Worm (Caenorhabditis elegans) whole organism, L4 larva: ENCODE data around the gene mboa-3.

Source experiments
- F37D6.2 ChIP-seq: sonication (generic microtip); optimal IDR thresholded peaks from 2 replicates; lab custom pipeline; 2016; ENCODE audit warnings: mild to moderate bottlenecking, missing genetic modification characterization, missing compliant biosample characterization
- ZK546.5 ChIP-seq, 2 experiments: sonication (generic microtip); optimal IDR thresholded peaks; 2 replicates each; lab custom pipeline; 2017; ENCODE audit warnings: missing biosample characterization in 2 of 2, missing genetic modification characterization in 2 of 2
- hmg-1.1 ChIP-seq: fragments of 200-800 bp; sonication (Bioruptor generic); IDR thresholded peaks from 2 replicates; pipeline ENCODE4 v1.3.6; 2022; ENCODE audit warnings: missing genetic modification reagents, missing genetic modification characterization, missing compliant biosample characterization
- mdl-1 ChIP-seq, 2 experiments: fragments of 150-350 bp in 1 of 2; sonication (generic microtip) in 1 of 2; optimal IDR thresholded peaks; 2 replicates each; lab custom pipeline; 2014 to 2017; ENCODE audit warnings: missing biosample characterization in 2 of 2, missing genetic modification characterization in 2 of 2
- nhr-28 ChIP-seq: fragments of 150-350 bp; optimal IDR thresholded peaks from 2 replicates; lab custom pipeline; 2014; ENCODE audit warnings: missing biosample characterization, missing genetic modification characterization
- pha-4 ChIP-seq, 2 experiments: fragments of 150-350 bp in 1 of 2; fragments of 200-800 bp in 1 of 2; sonication (Bioruptor generic) in 1 of 2; IDR thresholded peaks in 1 of 2; optimal IDR thresholded peaks in 1 of 2; 2 replicates each; pipeline versions ENCODE4 v1.3.6 to Lab custom; 2014 to 2022; ENCODE audit warnings: missing genetic modification characterization in 2 of 2, missing genetic modification reagents in 2 of 2, missing biosample characterization in 1 of 2, missing compliant biosample characterization in 1 of 2
- set-16 ChIP-seq: fragments of 200-800 bp; sonication (Bioruptor generic); IDR thresholded peaks from 2 replicates; pipeline ENCODE4 v1.3.6; 2022; ENCODE audit warnings: missing genetic modification reagents, missing genetic modification characterization, missing compliant biosample characterization
- skn-1 ChIP-seq: fragments of 150-350 bp; optimal IDR thresholded peaks from 2 replicates; lab custom pipeline; 2014; ENCODE audit warnings: missing biosample characterization, missing genetic modification characterization
- snpc-4 ChIP-seq: fragments of 150-350 bp; optimal IDR thresholded peaks from 2 replicates; lab custom pipeline; 2014; ENCODE audit warnings: missing biosample characterization, missing genetic modification characterization
- tra-1 ChIP-seq: fragments of 200-800 bp; sonication (Bioruptor generic); IDR thresholded peaks from 2 replicates; pipeline ENCODE4 v1.3.6; 2022; ENCODE audit warnings: missing genetic modification reagents, missing genetic modification characterization, missing compliant biosample characterization
- unc-130 ChIP-seq: sonication (generic microtip); optimal IDR thresholded peaks from 2 replicates; lab custom pipeline; 2016; ENCODE audit warnings: missing genetic modification reagents, missing genetic modification characterization, missing compliant biosample characterization
- zag-1 ChIP-seq: fragments of 150-350 bp; optimal IDR thresholded peaks from 2 replicates; lab custom pipeline; 2014; ENCODE audit warnings: missing biosample characterization, missing genetic modification characterization

ce11 chrX:5543651-5544050 is 21.0 kb upstream of the mboa-3 start, which contains the start of gene C54G7.1:
- no peak for TF ChIP-seq tra-1 (GFP tag; lab: Robert Waterston, UW)
- no peak for TF ChIP-seq zag-1 (tag; lab: Kevin White, UChicago)
- no peak for TF ChIP-seq snpc-4 (tag; lab: Kevin White, UChicago)
- TF ChIP-seq set-16 (GFP tag; lab: Robert Waterston, UW), result no peak
- TF ChIP-seq unc-130, result no peak
- TF ChIP-seq hmg-1.1 (GFP tag; lab: Robert Waterston, UW), result no peak
- no peak for TF ChIP-seq nhr-28 (tag; lab: Kevin White, UChicago)
- TF ChIP-seq ZK546.5 (tag; optimal IDR thresholded peaks at IDR 0.05; lab: Kevin White, UChicago), result no peak
- no peak for TF ChIP-seq mdl-1 (tag; optimal IDR thresholded peaks at IDR 0.05; lab: Kevin White, UChicago)
- no peak for TF ChIP-seq pha-4 (GFP tag; IDR thresholded peaks at IDR 0.05; lab: Robert Waterston, UW)
- no peak for TF ChIP-seq pha-4 (tag; optimal IDR thresholded peaks at IDR 0.05; lab: Kevin White, UChicago)
- no peak for TF ChIP-seq F37D6.2 (tag; lab: Kevin White, UChicago)
- no peak for TF ChIP-seq skn-1 (tag; lab: Kevin White, UChicago)
